Worm (Caenorhabditis elegans) whole organism, L4 larva: Measurements from ENCODE around the gene mrps-31.

ENCODE experiments used
- mdl-1 ChIP-seq, 2 experiments: fragments of 150-350 bp in 1 of 2; sonication (generic microtip) in 1 of 2; optimal IDR thresholded peaks; 2 replicates each; lab custom pipeline; 2014 to 2017; ENCODE audit warnings: missing biosample characterization in 2 of 2, missing genetic modification characterization in 2 of 2
- mxl-2 ChIP-seq: fragments of 200-800 bp; sonication (Bioruptor generic); conservative IDR thresholded peaks from 2 replicates; pipeline ENCODE4 v1.3.6; 2022; ENCODE audit warnings: missing genetic modification reagents, missing genetic modification characterization, missing compliant biosample characterization
- nhr-11 ChIP-seq: fragments of 150-350 bp; optimal IDR thresholded peaks from 2 replicates; lab custom pipeline; 2014; ENCODE audit warnings: missing biosample characterization, missing genetic modification characterization
- set-16 ChIP-seq: fragments of 200-800 bp; sonication (Bioruptor generic); IDR thresholded peaks from 2 replicates; pipeline ENCODE4 v1.3.6; 2022; ENCODE audit warnings: missing genetic modification reagents, missing genetic modification characterization, missing compliant biosample characterization
- unc-39 ChIP-seq: sonication (generic microtip); optimal IDR thresholded peaks from 2 replicates; lab custom pipeline; 2017; ENCODE audit warnings: missing biosample characterization, missing genetic modification characterization
- ztf-11 ChIP-seq: fragments of 150-350 bp; optimal IDR thresholded peaks from 2 replicates; lab custom pipeline; 2014; ENCODE audit warnings: missing biosample characterization, missing genetic modification characterization

- TF ChIP-seq unc-39 (tag; lab: Kevin White, UChicago) = no peak
- TF ChIP-seq nhr-11 (tag; lab: Kevin White, UChicago) = no peak
- TF ChIP-seq ztf-11 = no peak
- TF ChIP-seq set-16 (GFP tag; lab: Robert Waterston, UW) = no peak
- no peak for TF ChIP-seq mxl-2 (GFP tag; lab: Robert Waterston, UW)
- no peak for TF ChIP-seq mdl-1 (tag; optimal IDR thresholded peaks at IDR 0.05; lab: Kevin White, UChicago)
Observed at ce11 chrIII:3635844-3636243, 5.7 kb upstream of the mrps-31 start, which contains the start of gene rilp-1.
